Fruit fly (Drosophila melanogaster): ENCODE results near the gene Set8.

Gene Set8

DNA sequence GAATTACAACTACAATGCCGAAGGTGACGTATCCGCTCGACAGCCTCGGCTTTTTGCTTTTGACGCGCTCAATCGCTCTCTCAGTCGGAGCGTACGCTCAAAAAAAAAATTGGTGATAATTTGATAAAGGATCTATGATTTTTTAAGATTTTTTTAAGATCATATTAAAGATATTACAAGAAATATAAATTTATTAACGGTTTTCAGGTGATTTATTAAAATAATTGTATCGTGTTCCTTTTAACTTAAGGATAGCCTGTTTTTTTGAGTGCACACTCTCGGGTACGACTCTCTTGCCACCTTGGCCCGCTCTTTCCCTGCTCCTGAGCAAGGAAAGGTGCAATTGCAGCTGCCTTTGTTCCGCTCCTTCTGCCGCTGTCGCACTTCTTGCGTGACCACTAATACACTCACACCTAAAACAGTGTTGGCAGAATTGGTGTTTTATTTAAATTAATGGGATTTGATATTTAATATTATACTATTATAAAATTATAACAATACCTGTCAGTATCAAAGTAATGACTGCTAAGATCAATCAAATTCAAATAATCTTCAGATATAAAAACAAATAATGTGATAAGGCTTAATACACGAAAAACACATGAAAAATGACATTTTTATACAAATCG, 37.8 kb upstream of the Set8 start (continued):
- TF ChIP-seq CG7556 (GFP tag; optimal IDR thresholded peaks at IDR 0.05) (peak; percentile 91), crol (GFP tag; IDR thresholded peaks at IDR 0.05) (peak; percentile 56), Bteb2 (GFP tag; optimal IDR thresholded peaks at IDR 0.05) (no peak), CG2120 (GFP tag; optimal IDR thresholded peaks at IDR 0.05) (no peak), ash1 (GFP tag; optimal IDR thresholded peaks at IDR 0.05) (no peak), CG7271 (tag; optimal IDR thresholded peaks at IDR 0.05) (peak; percentile 91), peb (GFP tag; IDR thresholded peaks at IDR 0.05) (no peak; the same call in 1 of the 2 replicates), Dip3 (GFP tag; optimal IDR thresholded peaks at IDR 0.05) (no peak), CG17359 (tag; optimal IDR thresholded peaks at IDR 0.05) (no peak), CG30020 (tag; optimal IDR thresholded peaks at IDR 0.05) (no peak), onecut (GFP tag; IDR thresholded peaks at IDR 0.05) (peak; percentile 81), CG10979 (tag; optimal IDR thresholded peaks at IDR 0.05) (peak; percentile 93), Stat92E (GFP tag; optimal IDR thresholded peaks at IDR 0.05) (no peak), corto (GFP tag; optimal IDR thresholded peaks at IDR 0.05) (peak; percentile 95), Atf6 (GFP tag; IDR thresholded peaks at IDR 0.05) (peak; percentile 89), CG9817 (tag; optimal IDR thresholded peaks at IDR 0.05) (peak; percentile 55), CG9797 (GFP tag; optimal IDR thresholded peaks at IDR 0.05) (peak; percentile 3), CG34224 (GFP tag; IDR thresholded peaks at IDR 0.05; ENCODE audit: partially characterized antibody) (no peak), wek (GFP tag; optimal IDR thresholded peaks at IDR 0.05) (no peak), CG10147 (GFP tag; optimal IDR thresholded peaks at IDR 0.05) (no peak), Pdp1 (GFP tag; optimal IDR thresholded peaks at IDR 0.05) (peak in 1 of 2 experiments; percentile 41), Rfx (GFP tag; IDR thresholded peaks at IDR 0.05) (peak; percentile 67), CG8388 (GFP tag; optimal IDR thresholded peaks at IDR 0.05) (peak; percentile 72), CG18599 (GFP tag; optimal IDR thresholded peaks at IDR 0.05) (peak; percentile 92), eyg (GFP tag; optimal IDR thresholded peaks at IDR 0.05) (no peak), HLH4C (GFP tag; IDR thresholded peaks at IDR 0.05; ENCODE audit: partially characterized antibody) (no peak), slbo (GFP tag; IDR thresholded peaks at IDR 0.05) (peak; percentile 84), tna (GFP tag; IDR thresholded peaks at IDR 0.05; ENCODE audit: partially characterized antibody) (no peak), Ptx1 (GFP tag; IDR thresholded peaks at IDR 0.05) (peak; percentile 77), Sry-δ (GFP tag; optimal IDR thresholded peaks at IDR 0.05) (no peak), gt (GFP tag; IDR thresholded peaks at IDR 0.05) (no peak; the same call in 1 of the 2 replicates), CG11456 (GFP tag; IDR thresholded peaks at IDR 0.05) (peak; percentile 76), HHEX (GFP tag; optimal IDR thresholded peaks at IDR 0.05) (peak; percentile 73), CG11085 (GFP tag; IDR thresholded peaks at IDR 0.05) (peak; percentile 64; the same call in 1 of the 2 replicates), CG16813 (GFP tag; IDR thresholded peaks at IDR 0.05; ENCODE audit: partially characterized antibody) (no peak), CG12744 (GFP tag; optimal IDR thresholded peaks at IDR 0.05) (no peak), B-H2 (GFP tag; optimal IDR thresholded peaks at IDR 0.05) (peak; percentile 22), CG7987 (GFP tag; optimal IDR thresholded peaks at IDR 0.05) (no peak), CG17186 (GFP tag; optimal IDR thresholded peaks at IDR 0.05) (no peak), CG10565 (GFP tag; optimal IDR thresholded peaks at IDR 0.05) (peak; percentile 40), seq (GFP tag; IDR thresholded peaks at IDR 0.05) (peak; percentile 77), Elba2 (GFP tag; optimal IDR thresholded peaks at IDR 0.05) (peak; percentile 58), CG17385 (GFP tag; optimal IDR thresholded peaks at IDR 0.05) (peak; percentile 78), CG6765 (GFP tag; optimal IDR thresholded peaks at IDR 0.05) (peak; percentile 53), kni (GFP tag; optimal IDR thresholded peaks at IDR 0.05) (no peak), wdn (GFP tag; IDR thresholded peaks at IDR 0.05) (peak; percentile 74), fu2 (GFP tag; optimal IDR thresholded peaks at IDR 0.05) (no peak), CG3281 (GFP tag; optimal IDR thresholded peaks at IDR 0.05) (no peak), CG6813 (GFP tag; optimal IDR thresholded peaks at IDR 0.05) (peak; percentile 89)

All from whole organism, embryonic.